Worm (Caenorhabditis elegans) whole organism, young adult: ENCODE measurements around the gene R193.2.

Experiments
- D2030.7 ChIP-seq: fragments of 200-800 bp; sonication (Bioruptor generic); IDR thresholded peaks from 2 replicates; pipeline ENCODE4 v1.3.6; 2022; ENCODE audit warnings: missing genetic modification reagents, missing genetic modification characterization, missing compliant biosample characterization
- F57C9.4 ChIP-seq: sonication (generic microtip); optimal IDR thresholded peaks from 2 replicates; lab custom pipeline; 2017; ENCODE audit warnings: mild to moderate bottlenecking, missing genetic modification characterization, missing compliant biosample characterization
- ZK185.1 ChIP-seq: sonication (generic microtip); optimal IDR thresholded peaks from 2 replicates; lab custom pipeline; 2016; ENCODE audit warnings: mild to moderate bottlenecking, missing genetic modification characterization, missing compliant biosample characterization; ENCODE audit not compliant: poor library complexity, severe bottlenecking
- ceh-58 ChIP-seq: fragments of 200-800 bp; sonication (Bioruptor generic); IDR thresholded peaks from 2 replicates; pipeline ENCODE4 v1.3.6; 2022; ENCODE audit warnings: missing genetic modification characterization, missing compliant biosample characterization
- egl-18 ChIP-seq: fragments of 200-800 bp; sonication (Bioruptor generic); IDR thresholded peaks from 2 replicates; pipeline ENCODE4 v1.3.6; 2022; ENCODE audit warnings: missing genetic modification reagents, missing genetic modification characterization, missing compliant biosample characterization
- let-607 ChIP-seq, 2 experiments: fragments of 200-800 bp in 1 of 2; sonication (Bioruptor generic) in 1 of 2; sonication (generic microtip) in 1 of 2; optimal IDR thresholded peaks; 2 replicates each; lab custom pipeline; 2016 to 2018; ENCODE audit warnings: mild to moderate bottlenecking in 2 of 2, missing compliant biosample characterization in 2 of 2, missing genetic modification characterization in 2 of 2, moderate library complexity in 2 of 2, missing genotype in 1 of 2
- nhr-80 ChIP-seq: sonication (generic microtip); optimal IDR thresholded peaks from 2 replicates; lab custom pipeline; 2016; ENCODE audit warnings: missing genetic modification characterization, missing compliant biosample characterization
- sdz-38 ChIP-seq: sonication (generic microtip); optimal IDR thresholded peaks from 2 replicates; lab custom pipeline; 2016; ENCODE audit warnings: missing genotype, missing genetic modification characterization, missing compliant biosample characterization
- snpc-4 ChIP-seq, 5 experiments: fragments of 150-350 bp in 1 of 5; sonication (generic microtip) in 4 of 5; optimal IDR thresholded peaks; 2 replicates each; lab custom pipeline; 2014 to 2018; ENCODE audit warnings: missing genetic modification characterization in 5 of 5, missing biosample characterization in 3 of 5, antibody characterized with exemption in 2 of 5, mild to moderate bottlenecking in 2 of 5, missing compliant biosample characterization in 2 of 5, missing genotype in 2 of 5, moderate library complexity in 2 of 5, missing genetic modification reagents in 1 of 5
- unc-130 ChIP-seq: sonication (generic microtip); optimal IDR thresholded peaks from 2 replicates; lab custom pipeline; 2016; ENCODE audit warnings: missing genetic modification reagents, missing genetic modification characterization, missing compliant biosample characterization
- unc-62 ChIP-seq: fragments of 150-350 bp; optimal IDR thresholded peaks from 2 replicates; lab custom pipeline; 2014; ENCODE audit warnings: missing biosample characterization, missing genetic modification reagents, missing genetic modification characterization

DNA sequence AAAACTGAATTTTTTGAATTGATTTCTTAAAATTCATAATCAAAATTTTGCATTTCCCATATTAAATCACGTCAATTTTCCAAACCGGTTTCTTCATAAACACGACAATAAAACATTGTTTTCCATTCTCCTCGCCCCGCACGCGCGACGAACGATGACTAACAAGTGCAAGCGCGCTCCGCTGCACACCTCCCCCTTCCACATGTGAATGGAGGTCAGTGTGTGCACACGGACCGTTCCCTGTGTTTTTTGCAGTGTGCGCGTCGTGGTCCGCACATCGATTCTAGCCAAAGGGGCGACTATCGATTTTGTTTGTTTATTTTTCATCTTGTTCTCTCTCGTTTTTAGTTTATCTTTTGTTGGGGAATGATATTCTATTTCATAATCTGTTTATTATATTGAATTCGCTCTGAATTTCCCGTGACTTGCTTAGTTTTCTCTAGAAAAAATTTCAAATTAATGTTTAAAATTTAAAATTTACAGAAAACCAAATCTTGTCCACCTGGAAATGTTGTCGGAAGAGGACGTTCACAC lies 19.8 kb downstream of the R193.2 start, which contains the start of gene snx-1:
- TF ChIP-seq unc-62 (no peak), F57C9.4 (tag; lab: Kevin White, UChicago) (no peak), unc-130 (no peak), ZK185.1 (no peak), ceh-58 (GFP tag; lab: Robert Waterston, UW) (no peak), let-607 (tag; optimal IDR thresholded peaks at IDR 0.05; lab: Kevin White, UChicago) (peak; percentile 60 to 73), D2030.7 (no peak), sdz-38 (tag; lab: Kevin White, UChicago) (no peak), nhr-80 (tag; lab: Kevin White, UChicago) (peak; percentile 85), egl-18 (GFP tag; lab: Robert Waterston, UW) (no peak), snpc-4 (GFP tag; optimal IDR thresholded peaks at IDR 0.05; lab: Kevin White, UChicago) (no peak), snpc-4 (tag; optimal IDR thresholded peaks at IDR 0.05; lab: Kevin White, UChicago) (peak in 2 of 4 experiments; percentile 17 to 36)
